Worm (Caenorhabditis elegans): ENCODE measurements around the gene C01G6.9.

C01G6.9 gene

ce11 chrII:9299679-9300078, 4.1 kb upstream of the C01G6.9 start:
- TF ChIP-seq fos-1 (tag; optimal IDR thresholded peaks at IDR 0.05), result no peak
- TF ChIP-seq nhr-23 (tag; optimal IDR thresholded peaks at IDR 0.05), result no peak
- no peak for TF ChIP-seq aly-2 (tag; optimal IDR thresholded peaks at IDR 0.05)
- peak; percentile 32 for TF ChIP-seq nfya-1 (tag; optimal IDR thresholded peaks at IDR 0.05; ENCODE audit: insufficient read depth)
- peak; percentile 89 for TF ChIP-seq egl-5 (tag; optimal IDR thresholded peaks at IDR 0.05)
- no peak for TF ChIP-seq ztf-11 (tag; optimal IDR thresholded peaks at IDR 0.05)
- peak; percentile 86 for TF ChIP-seq lin-39 (tag; optimal IDR thresholded peaks at IDR 0.05)
- TF ChIP-seq nhr-25 (tag; optimal IDR thresholded peaks at IDR 0.05), result no peak
- no peak for TF ChIP-seq nhr-28 (tag; optimal IDR thresholded peaks at IDR 0.05)
- TF ChIP-seq eor-1 (tag; optimal IDR thresholded peaks at IDR 0.05), result no peak

ce11 chrII:9291632-9292031, 4.0 kb downstream of the C01G6.9 start, which contains the start of gene acs-7:
acs-7 (plus strand) TSS chrII:9292017.
- TF ChIP-seq pha-4 (tag; optimal IDR thresholded peaks at IDR 0.05) (peak; percentile 64), egl-27 (tag; optimal IDR thresholded peaks at IDR 0.05) (no peak), nhr-12 (tag; optimal IDR thresholded peaks at IDR 0.05) (no peak), nfya-1 (tag; optimal IDR thresholded peaks at IDR 0.05; ENCODE audit: insufficient read depth) (peak; percentile 34), nhr-43 (tag; optimal IDR thresholded peaks at IDR 0.05; ENCODE audit: poor library complexity, severe bottlenecking) (no peak), ceh-28 (tag; optimal IDR thresholded peaks at IDR 0.05) (no peak), nhr-76 (tag; optimal IDR thresholded peaks at IDR 0.05) (peak; percentile 81), hmg-11 (tag; optimal IDR thresholded peaks at IDR 0.05) (no peak), mdl-1 (tag; optimal IDR thresholded peaks at IDR 0.05) (no peak), unc-39 (tag; optimal IDR thresholded peaks at IDR 0.05) (no peak), nhr-77 (tag; optimal IDR thresholded peaks at IDR 0.05) (no peak), fkh-10 (GFP tag; optimal IDR thresholded peaks at IDR 0.05) (no peak), elt-1 (tag; optimal IDR thresholded peaks at IDR 0.05) (no peak), elt-2 (tag; optimal IDR thresholded peaks at IDR 0.05) (peak; percentile 98), daf-12 (tag; optimal IDR thresholded peaks at IDR 0.05) (no peak), fos-1 (tag; optimal IDR thresholded peaks at IDR 0.05) (no peak), tbx-2 (tag; optimal IDR thresholded peaks at IDR 0.05) (no peak), pqm-1 (tag; optimal IDR thresholded peaks at IDR 0.05) (peak; percentile 99), jun-1 (tag; optimal IDR thresholded peaks at IDR 0.05) (peak; percentile 64), sea-2 (GFP tag; optimal IDR thresholded peaks at IDR 0.05) (no peak), mml-1 (tag; optimal IDR thresholded peaks at IDR 0.05) (no peak)

ce11 chrII:9289127-9289526, 6.5 kb downstream of the C01G6.9 start:
- TF ChIP-seq snpc-4 (tag; optimal IDR thresholded peaks at IDR 0.05) (no peak), fos-1 (tag; optimal IDR thresholded peaks at IDR 0.05) (no peak), hmg-11 (tag; optimal IDR thresholded peaks at IDR 0.05) (no peak), R02D3.7 (tag; optimal IDR thresholded peaks at IDR 0.05) (no peak), zag-1 (tag; optimal IDR thresholded peaks at IDR 0.05) (no peak)

ce11 chrII:9285171-9286025, 10.2 kb downstream of the C01G6.9 start, which contains the start of gene mtrr-1:
mtrr-1 (plus strand) TSS chrII:9285975.
- peak; percentile 55 for TF ChIP-seq nfya-1 (tag; optimal IDR thresholded peaks at IDR 0.05; ENCODE audit: insufficient read depth)
- TF ChIP-seq nhr-76 (tag; optimal IDR thresholded peaks at IDR 0.05), result no peak
- TF ChIP-seq pqm-1 (tag; optimal IDR thresholded peaks at IDR 0.05), result peak; percentile 4
- no peak for TF ChIP-seq elt-2 (tag; optimal IDR thresholded peaks at IDR 0.05)
- peak; percentile 25 for TF ChIP-seq nhr-43 (tag; optimal IDR thresholded peaks at IDR 0.05; ENCODE audit: poor library complexity, severe bottlenecking)
- no peak for TF ChIP-seq nhr-11 (tag; optimal IDR thresholded peaks at IDR 0.05)
- peak; percentile 38 for TF ChIP-seq nhr-25 (tag; optimal IDR thresholded peaks at IDR 0.05)
- no peak for TF ChIP-seq ZK546.5 (tag; optimal IDR thresholded peaks at IDR 0.05)
- TF ChIP-seq fkh-2 (tag; optimal IDR thresholded peaks at IDR 0.05), result no peak
- peak; percentile 89 for TF ChIP-seq ama-1 (optimal IDR thresholded peaks at IDR 0.05)
- peak; percentile 44 for TF ChIP-seq nhr-23 (tag; optimal IDR thresholded peaks at IDR 0.05)
- TF ChIP-seq ceh-28 (tag; optimal IDR thresholded peaks at IDR 0.05), result peak; percentile 10
- peak; percentile 34 for TF ChIP-seq lin-39 (tag; optimal IDR thresholded peaks at IDR 0.05)

Measured in whole organism, L3 larva.